Worm (Caenorhabditis elegans) whole organism, dauer: ENCODE results near the gene str-165.

Source experiments
- unc-62 ChIP-seq: sonication (generic microtip); optimal IDR thresholded peaks from 2 replicates; lab custom pipeline; 2017; ENCODE audit warnings: missing biosample characterization, missing genetic modification reagents, missing genetic modification characterization

Gene str-165

DNA sequence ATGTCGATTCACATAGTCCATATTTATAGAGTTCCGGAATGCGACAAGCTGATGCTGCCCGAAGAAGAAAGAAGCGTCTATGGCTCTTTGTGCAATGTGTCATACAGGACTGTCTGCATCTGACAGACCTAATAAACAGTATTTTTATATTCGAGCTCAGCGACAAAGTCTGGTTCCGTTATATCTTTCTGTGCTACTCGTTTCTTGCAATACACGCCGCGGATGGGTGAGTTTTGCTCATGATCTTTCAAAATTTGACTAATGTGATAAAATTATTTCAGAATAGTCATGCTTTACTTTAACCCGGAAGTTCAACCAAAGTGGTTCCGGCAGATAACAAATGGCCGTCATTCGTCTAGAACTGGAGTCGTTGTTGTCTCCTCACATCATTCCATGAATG lies 32.8 kb downstream of the str-165 start:
- TF ChIP-seq unc-62 (GFP tag; lab: Kevin White, UChicago) = no peak

DNA sequence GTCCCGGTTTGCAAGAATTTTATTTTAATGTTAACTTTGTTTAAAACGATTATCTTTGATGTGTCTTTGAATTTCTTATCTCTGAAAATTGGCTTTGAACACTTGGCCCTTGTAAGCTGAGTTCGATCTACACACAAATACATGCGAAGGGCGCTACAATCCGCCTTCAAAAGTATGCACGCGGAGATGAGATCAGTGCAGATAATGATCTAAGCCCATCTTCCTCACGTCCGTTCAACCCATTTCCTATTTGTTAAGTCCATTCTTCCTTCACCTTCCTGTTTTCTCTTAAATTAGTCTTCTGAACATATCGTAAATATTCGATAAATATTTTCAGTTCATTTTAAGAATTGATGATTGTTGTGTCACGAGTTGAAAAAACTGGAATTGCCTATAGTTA lies 35.4 kb downstream of the str-165 start, which contains the start of gene nhr-175:
Gene nhr-175 (plus strand): TSS at position 339 of the 400 bp plus-strand sequence.
- TF ChIP-seq unc-62 (GFP tag; lab: Kevin White, UChicago) = no peak

DNA sequence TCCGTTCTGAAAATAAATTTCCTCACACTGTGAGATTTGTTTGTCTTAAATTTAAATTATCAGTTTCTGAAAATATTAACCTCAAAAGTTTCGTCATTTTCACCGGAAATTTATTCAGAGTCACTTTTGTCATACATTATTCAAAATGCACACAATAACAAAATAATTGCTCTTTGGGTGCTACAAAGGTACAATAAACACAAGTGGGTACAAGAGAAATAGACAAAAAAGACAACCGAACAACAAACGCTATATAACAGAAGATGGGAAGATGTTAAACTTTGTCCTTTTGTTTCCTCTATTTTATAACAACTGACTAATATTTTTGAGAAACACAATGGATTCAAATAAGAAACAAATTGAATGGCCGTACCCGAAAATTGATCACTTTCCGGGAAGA lies 38.6 kb downstream of the str-165 start:
- no peak for TF ChIP-seq unc-62 (GFP tag; lab: Kevin White, UChicago)

DNA sequence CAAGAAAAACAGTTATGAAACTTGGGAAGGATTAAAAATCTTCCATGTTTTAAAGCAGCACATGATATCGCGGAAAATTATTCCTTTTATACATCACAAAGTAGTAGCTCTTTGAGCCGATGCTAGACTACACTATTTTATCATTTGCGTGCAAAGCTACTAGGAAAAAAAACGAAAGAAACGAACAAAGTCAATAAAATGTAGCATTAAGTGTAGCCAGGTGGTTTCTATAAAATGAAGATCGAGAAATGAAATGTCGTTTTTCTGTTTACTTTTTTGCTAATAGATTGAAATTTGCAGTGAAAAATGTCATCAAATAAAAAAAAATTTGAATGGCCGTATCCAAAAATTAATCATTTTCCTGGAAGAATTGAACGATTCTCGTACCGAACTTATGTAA lies 42.0 kb downstream of the str-165 start, which contains the start of gene cpt-5:
Gene cpt-5 (plus strand): TSS at position 301 of the 400 bp plus-strand sequence.
- TF ChIP-seq unc-62 (GFP tag; lab: Kevin White, UChicago) = no peak

DNA sequence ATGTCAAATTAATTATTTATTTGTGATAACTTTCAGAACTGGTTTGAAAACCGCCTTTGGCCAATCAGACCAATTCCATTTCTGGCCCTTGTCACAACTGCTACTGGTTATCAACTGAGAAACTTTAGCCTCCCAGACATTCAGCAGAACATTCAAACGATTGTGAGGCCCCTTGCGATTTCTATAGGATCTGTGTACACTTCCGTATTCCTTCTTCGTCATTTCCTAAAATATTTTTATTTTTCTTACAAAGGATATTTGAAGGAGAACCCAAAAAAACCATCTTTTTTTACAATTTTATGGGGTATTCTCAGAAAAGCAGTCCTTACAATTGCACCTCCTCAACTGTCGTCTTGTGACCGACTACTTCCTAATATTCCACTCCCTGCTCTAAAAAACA lies 42.4 kb downstream of the str-165 start:
- no peak for TF ChIP-seq unc-62 (GFP tag; lab: Kevin White, UChicago)

DNA sequence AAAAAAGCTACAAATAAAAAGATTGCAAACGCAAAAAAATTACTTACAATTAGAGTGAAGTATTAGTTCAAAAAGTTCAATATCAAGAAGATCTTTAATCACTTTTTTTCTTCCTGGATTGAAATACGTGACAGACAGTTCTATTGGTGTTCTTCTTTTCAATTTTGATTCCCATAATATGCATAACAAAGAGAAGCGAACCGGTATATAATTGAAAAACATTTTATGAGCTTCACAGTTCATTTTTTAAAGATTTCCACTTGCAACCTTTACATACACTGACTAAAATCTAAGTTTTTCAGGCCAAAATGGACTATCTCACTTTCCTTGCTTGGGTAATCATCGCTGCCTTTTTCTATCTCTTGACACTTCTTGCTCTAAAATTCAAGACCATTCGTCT lies 45.6 kb downstream of the str-165 start, which contains the start of gene T22G5.1:
Gene T22G5.1 (plus strand): TSS at position 301 of the 400 bp plus-strand sequence.
- no peak for TF ChIP-seq unc-62 (GFP tag; lab: Kevin White, UChicago)

DNA sequence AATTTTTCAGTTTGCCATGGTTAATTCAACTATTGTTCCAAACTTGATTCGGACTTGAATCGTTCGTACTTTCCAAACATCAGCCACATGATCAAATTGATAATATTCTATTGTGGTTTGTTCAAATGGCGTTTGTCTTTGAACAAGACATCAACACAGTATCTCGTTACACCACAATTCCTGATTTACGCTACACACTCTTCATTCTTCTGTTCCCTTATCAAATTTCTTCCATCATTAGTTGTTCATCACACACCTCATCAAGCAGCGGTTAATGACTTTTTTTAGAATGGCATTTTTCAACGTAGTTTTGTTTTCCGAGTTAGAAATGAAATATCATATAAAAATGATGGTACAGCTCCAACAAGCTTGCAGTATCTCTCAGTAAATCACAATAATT lies 47.3 kb downstream of the str-165 start:
- no peak for TF ChIP-seq unc-62 (GFP tag; lab: Kevin White, UChicago)

DNA sequence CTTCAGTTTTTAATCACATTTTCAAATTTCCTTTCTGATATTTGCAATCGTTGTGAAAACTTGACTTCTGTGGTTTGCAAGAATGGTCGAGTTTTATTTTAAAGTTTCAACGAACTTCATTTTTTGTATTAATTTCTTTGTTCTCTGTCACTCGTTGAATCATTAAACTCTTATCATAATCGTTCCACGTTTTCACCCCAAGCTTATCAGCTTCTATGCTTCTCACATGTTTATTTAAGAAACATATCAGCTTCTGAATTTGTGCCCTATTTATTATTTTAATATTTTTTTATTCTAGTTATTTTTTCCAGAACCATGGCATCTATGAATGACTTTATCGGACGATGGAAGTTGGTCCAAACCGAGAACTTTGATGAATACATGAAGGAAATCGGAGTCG lies 48.3 kb downstream of the str-165 start, which contains the start of gene lbp-7:
Gene lbp-7 (plus strand): TSS at position 312 of the 400 bp plus-strand sequence.
- no peak for TF ChIP-seq unc-62 (GFP tag; lab: Kevin White, UChicago)

DNA sequence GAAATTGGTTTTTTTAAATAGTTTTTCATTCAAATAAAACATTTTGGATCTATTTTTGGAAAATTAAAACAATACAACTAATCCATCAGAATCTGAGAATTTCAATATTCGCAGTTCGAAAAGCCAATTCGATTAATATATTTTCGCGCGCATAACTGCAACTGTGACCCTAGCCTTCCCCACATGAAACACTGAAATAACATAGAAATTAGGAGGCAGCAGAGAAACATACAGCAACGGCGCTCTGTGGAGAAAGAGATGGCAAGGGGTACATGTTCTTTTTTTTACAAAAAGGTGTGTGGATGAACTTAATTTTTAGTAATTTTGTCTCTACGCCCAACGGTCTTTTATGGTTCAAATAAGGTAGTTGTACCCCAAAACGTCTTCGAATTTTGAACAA lies 49.2 kb downstream of the str-165 start:
- TF ChIP-seq unc-62 (GFP tag; lab: Kevin White, UChicago) = no peak

DNA sequence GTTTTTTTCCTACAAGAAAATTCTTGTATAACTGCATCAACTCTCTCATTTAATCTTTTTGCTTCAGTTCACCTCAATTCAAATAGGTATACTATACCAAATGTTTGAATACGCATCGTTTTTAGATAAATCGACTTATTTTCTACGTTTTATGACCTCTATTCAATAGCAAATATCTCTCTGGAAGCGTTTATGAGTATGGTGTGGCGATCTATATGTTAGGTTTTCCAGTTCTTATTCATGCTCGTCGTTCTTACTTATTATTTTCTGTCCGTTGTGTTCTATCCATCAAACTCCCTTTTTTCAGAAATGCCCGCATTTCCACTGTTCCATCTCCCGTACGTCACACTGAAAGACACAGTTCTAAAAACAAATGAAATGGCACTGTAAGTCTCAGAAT lies 49.7 kb downstream of the str-165 start, which contains the start of gene T22G5.3:
Gene T22G5.3 (plus strand): TSS at position 301 of the 400 bp plus-strand sequence.
- TF ChIP-seq unc-62 (GFP tag; lab: Kevin White, UChicago) = no peak
